Worm (Caenorhabditis elegans) whole organism, L2 larva: Measurements from ENCODE around the gene srxa-1.

Experiments
- C34F6.9 ChIP-seq: fragments of 150-350 bp; optimal IDR thresholded peaks from 2 replicates; lab custom pipeline; 2014; ENCODE audit warnings: missing biosample characterization, missing genetic modification characterization
- F13H6.1 ChIP-seq: sonication (generic microtip); optimal IDR thresholded peaks from 2 replicates; lab custom pipeline; 2016; ENCODE audit warnings: missing genetic modification characterization, missing compliant biosample characterization
- R02D3.7 ChIP-seq: fragments of 150-350 bp; optimal IDR thresholded peaks from 2 replicates; lab custom pipeline; 2014; ENCODE audit warnings: missing biosample characterization, missing genetic modification characterization
- Y55F3AM.14 ChIP-seq: fragments of 200-800 bp; sonication (Bioruptor generic); optimal IDR thresholded peaks from 2 replicates; lab custom pipeline; 2018; ENCODE audit warnings: mild to moderate bottlenecking, missing genetic modification characterization, missing compliant biosample characterization
- alr-1 ChIP-seq: fragments of 150-350 bp; optimal IDR thresholded peaks from 2 replicates; lab custom pipeline; 2014; ENCODE audit warnings: missing biosample characterization, missing genetic modification characterization
- aly-2 ChIP-seq: fragments of 150-350 bp; optimal IDR thresholded peaks from 2 replicates; lab custom pipeline; 2014; ENCODE audit warnings: missing biosample characterization, missing genetic modification characterization
- blmp-1 ChIP-seq: sonication (generic microtip); optimal IDR thresholded peaks from 2 replicates; lab custom pipeline; 2017; ENCODE audit warnings: missing genetic modification characterization, mild to moderate bottlenecking, missing compliant biosample characterization, antibody characterized with exemption, moderate library complexity; ENCODE audit not compliant: insufficient read depth
- ceh-16 ChIP-seq: fragments of 150-350 bp; optimal IDR thresholded peaks from 2 replicates; lab custom pipeline; 2014; ENCODE audit warnings: missing biosample characterization, missing genetic modification characterization
- ceh-82 ChIP-seq: fragments of 150-350 bp; optimal IDR thresholded peaks from 2 replicates; lab custom pipeline; 2014; ENCODE audit warnings: missing biosample characterization, missing genetic modification characterization
- crh-2 ChIP-seq: sonication (generic microtip); optimal IDR thresholded peaks from 2 replicates; lab custom pipeline; 2017; ENCODE audit warnings: missing biosample characterization, missing genetic modification characterization
- dmd-4 ChIP-seq: sonication (generic microtip); optimal IDR thresholded peaks from 2 replicates; lab custom pipeline; 2017; ENCODE audit warnings: missing biosample characterization, missing genetic modification characterization
- egl-27 ChIP-seq: sonication (generic microtip); optimal IDR thresholded peaks from 3 replicates; lab custom pipeline; 2017; ENCODE audit warnings: missing biosample characterization, missing genetic modification reagents, missing genetic modification characterization
- elt-3 ChIP-seq: sonication (generic microtip); optimal IDR thresholded peaks from 2 replicates; lab custom pipeline; 2017; ENCODE audit warnings: missing biosample characterization, missing genetic modification characterization
- fos-1 ChIP-seq: fragments of 150-350 bp; optimal IDR thresholded peaks from 2 replicates; lab custom pipeline; 2014; ENCODE audit warnings: missing biosample characterization, missing genetic modification characterization
- lin-13 ChIP-seq: fragments of 150-350 bp; optimal IDR thresholded peaks from 2 replicates; lab custom pipeline; 2014; ENCODE audit warnings: missing biosample characterization, missing genetic modification reagents, missing genetic modification characterization
- lsy-2 ChIP-seq, 2 experiments: fragments of 150-350 bp in 1 of 2; sonication (generic microtip) in 1 of 2; optimal IDR thresholded peaks; 2 replicates each; lab custom pipeline; 2014 to 2017; ENCODE audit warnings: missing biosample characterization in 2 of 2, missing genetic modification characterization in 2 of 2
- mbf-1 ChIP-seq: sonication (generic microtip); optimal IDR thresholded peaks from 2 replicates; lab custom pipeline; 2017; ENCODE audit warnings: missing biosample characterization, missing genetic modification characterization
- nhr-10 ChIP-seq: sonication (generic microtip); optimal IDR thresholded peaks from 2 replicates; lab custom pipeline; 2017; ENCODE audit warnings: missing biosample characterization, missing genetic modification characterization
- nhr-12 ChIP-seq: fragments of 150-350 bp; optimal IDR thresholded peaks from 2 replicates; lab custom pipeline; 2014; ENCODE audit warnings: missing biosample characterization, missing genetic modification characterization
- nhr-129 ChIP-seq: fragments of 150-350 bp; optimal IDR thresholded peaks from 2 replicates; lab custom pipeline; 2014; ENCODE audit warnings: missing biosample characterization, missing genetic modification characterization
- nhr-21 ChIP-seq: fragments of 150-350 bp; optimal IDR thresholded peaks from 2 replicates; lab custom pipeline; 2014; ENCODE audit warnings: missing biosample characterization, missing genetic modification characterization
- nhr-23 ChIP-seq: fragments of 150-350 bp; optimal IDR thresholded peaks from 2 replicates; lab custom pipeline; 2014; ENCODE audit warnings: missing biosample characterization, missing genetic modification reagents, missing genetic modification characterization
- nhr-237 ChIP-seq: fragments of 150-350 bp; optimal IDR thresholded peaks from 2 replicates; lab custom pipeline; 2014; ENCODE audit warnings: missing biosample characterization, missing genetic modification characterization
- nhr-25 ChIP-seq: fragments of 150-350 bp; sonication (generic microtip); optimal IDR thresholded peaks from 3 replicates; lab custom pipeline; 2014; ENCODE audit warnings: missing biosample characterization, missing genetic modification characterization
- nhr-6 ChIP-seq: fragments of 150-350 bp; optimal IDR thresholded peaks from 2 replicates; lab custom pipeline; 2014; ENCODE audit warnings: missing biosample characterization, missing genetic modification characterization
- nhr-77 ChIP-seq: fragments of 150-350 bp; optimal IDR thresholded peaks from 2 replicates; lab custom pipeline; 2014; ENCODE audit warnings: missing biosample characterization, missing genetic modification characterization
- peb-1 ChIP-seq: fragments of 150-350 bp; optimal IDR thresholded peaks from 2 replicates; lab custom pipeline; 2014; ENCODE audit warnings: missing biosample characterization, missing genetic modification characterization
- sem-4 ChIP-seq: fragments of 150-350 bp; optimal IDR thresholded peaks from 2 replicates; lab custom pipeline; 2014; ENCODE audit warnings: missing biosample characterization, missing genetic modification reagents, missing genetic modification characterization
- skn-1 ChIP-seq: sonication (generic microtip); optimal IDR thresholded peaks from 2 replicates; lab custom pipeline; 2017; ENCODE audit warnings: missing biosample characterization, missing genetic modification characterization
- sma-9 ChIP-seq, 2 experiments: fragments of 150-350 bp in 1 of 2; sonication (generic microtip) in 1 of 2; optimal IDR thresholded peaks; 2 replicates each; lab custom pipeline; 2014 to 2016; ENCODE audit warnings: missing genetic modification characterization in 2 of 2, mild to moderate bottlenecking in 1 of 2, missing biosample characterization in 1 of 2, missing compliant biosample characterization in 1 of 2, missing genetic modification reagents in 1 of 2, moderate library complexity in 1 of 2
- snpc-4 ChIP-seq: fragments of 150-350 bp; optimal IDR thresholded peaks from 2 replicates; lab custom pipeline; 2014; ENCODE audit warnings: missing biosample characterization, missing genetic modification characterization
- unc-39 ChIP-seq: fragments of 150-350 bp; optimal IDR thresholded peaks from 2 replicates; lab custom pipeline; 2014; ENCODE audit warnings: missing biosample characterization, missing genetic modification characterization
- unc-55 ChIP-seq: fragments of 150-350 bp; sonication (generic microtip); optimal IDR thresholded peaks from 3 replicates; lab custom pipeline; 2014; ENCODE audit warnings: missing biosample characterization, missing genetic modification reagents, missing genetic modification characterization
- zag-1 ChIP-seq: fragments of 150-350 bp; optimal IDR thresholded peaks from 2 replicates; lab custom pipeline; 2014; ENCODE audit warnings: missing biosample characterization, missing genetic modification characterization
- ztf-11 ChIP-seq: sonication (generic microtip); optimal IDR thresholded peaks from 2 replicates; lab custom pipeline; 2017; ENCODE audit warnings: missing biosample characterization, missing genetic modification characterization
- ztf-4 ChIP-seq: fragments of 150-350 bp; optimal IDR thresholded peaks from 2 replicates; lab custom pipeline; 2014; ENCODE audit warnings: missing biosample characterization, missing genetic modification characterization

The srxa-1 gene

DNA sequence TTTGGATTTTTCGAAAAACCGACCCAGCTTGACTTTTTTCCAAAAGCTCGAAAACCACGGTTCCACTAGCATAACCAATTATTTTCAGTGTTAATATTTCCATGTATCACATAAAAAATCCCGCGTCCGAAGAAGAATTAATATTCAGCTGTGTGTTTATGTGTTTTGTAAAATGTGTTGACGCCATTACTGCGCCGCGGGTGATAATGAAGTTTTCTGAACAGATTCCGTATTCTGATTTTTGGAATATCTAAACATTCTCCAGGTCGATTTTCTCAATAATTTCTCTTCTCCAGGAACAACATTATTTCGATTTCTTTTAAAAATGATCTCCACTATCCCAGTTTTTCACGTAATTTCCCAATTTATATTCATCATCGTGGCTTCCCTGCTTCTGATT lies 2.8 kb downstream of the srxa-1 start, which contains the start of gene srxa-6:
srxa-6 (plus strand) TSS at position 301 of the 400 bp plus-strand sequence.
- TF ChIP-seq lsy-2 (tag; optimal IDR thresholded peaks at IDR 0.05; lab: Kevin White, UChicago), result no peak
- TF ChIP-seq blmp-1 (tag; lab: Kevin White, UChicago), result no peak
- no peak for TF ChIP-seq nhr-12 (tag; lab: Kevin White, UChicago)
- no peak for TF ChIP-seq sma-9 (GFP tag; optimal IDR thresholded peaks at IDR 0.05; lab: Kevin White, UChicago)
- no peak for TF ChIP-seq sma-9 (tag; optimal IDR thresholded peaks at IDR 0.05; lab: Kevin White, UChicago)
- no peak for TF ChIP-seq nhr-23 (tag; lab: Kevin White, UChicago)
- no peak for TF ChIP-seq fos-1 (tag; lab: Kevin White, UChicago)
- TF ChIP-seq zag-1 (tag; lab: Kevin White, UChicago), result no peak
- TF ChIP-seq C34F6.9, result no peak
- TF ChIP-seq dmd-4 (tag; lab: Kevin White, UChicago), result no peak
- no peak for TF ChIP-seq nhr-77 (tag; lab: Kevin White, UChicago)
- TF ChIP-seq crh-2 (tag; lab: Kevin White, UChicago), result no peak
- no peak for TF ChIP-seq nhr-129 (tag; lab: Kevin White, UChicago)
- TF ChIP-seq aly-2 (tag; lab: Kevin White, UChicago), result no peak
- no peak for TF ChIP-seq alr-1 (tag; lab: Kevin White, UChicago)
- TF ChIP-seq ceh-16 (tag; lab: Kevin White, UChicago), result no peak
- TF ChIP-seq snpc-4 (tag; lab: Kevin White, UChicago), result no peak
- TF ChIP-seq ceh-82 (tag; lab: Kevin White, UChicago), result no peak
- TF ChIP-seq unc-55 (GFP tag; lab: Kevin White, UChicago), result no peak
- no peak for TF ChIP-seq nhr-6

DNA sequence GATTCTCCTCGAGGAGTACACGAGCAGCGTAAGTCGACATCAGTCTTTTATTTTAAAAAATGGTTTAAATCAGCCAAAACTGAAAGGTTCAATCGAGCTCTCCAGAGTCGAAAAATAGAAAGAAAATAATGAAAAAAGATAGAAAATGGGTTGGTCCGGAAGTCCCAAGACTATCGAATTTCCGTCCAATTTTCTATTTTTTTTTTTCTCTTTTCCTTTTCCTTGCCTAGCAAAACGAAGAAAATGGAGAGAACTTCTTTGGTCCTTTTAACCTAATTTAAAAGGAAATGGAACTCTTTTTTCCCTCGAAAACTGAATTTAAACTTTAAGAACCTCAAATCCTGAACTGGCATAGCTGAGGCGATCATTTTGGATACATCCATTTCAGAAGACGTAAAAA lies 7.5 kb downstream of the srxa-1 start:
- TF ChIP-seq F13H6.1 (tag; lab: Kevin White, UChicago) (peak; percentile 25), C34F6.9 (peak; percentile 13), nhr-21 (no peak)

DNA sequence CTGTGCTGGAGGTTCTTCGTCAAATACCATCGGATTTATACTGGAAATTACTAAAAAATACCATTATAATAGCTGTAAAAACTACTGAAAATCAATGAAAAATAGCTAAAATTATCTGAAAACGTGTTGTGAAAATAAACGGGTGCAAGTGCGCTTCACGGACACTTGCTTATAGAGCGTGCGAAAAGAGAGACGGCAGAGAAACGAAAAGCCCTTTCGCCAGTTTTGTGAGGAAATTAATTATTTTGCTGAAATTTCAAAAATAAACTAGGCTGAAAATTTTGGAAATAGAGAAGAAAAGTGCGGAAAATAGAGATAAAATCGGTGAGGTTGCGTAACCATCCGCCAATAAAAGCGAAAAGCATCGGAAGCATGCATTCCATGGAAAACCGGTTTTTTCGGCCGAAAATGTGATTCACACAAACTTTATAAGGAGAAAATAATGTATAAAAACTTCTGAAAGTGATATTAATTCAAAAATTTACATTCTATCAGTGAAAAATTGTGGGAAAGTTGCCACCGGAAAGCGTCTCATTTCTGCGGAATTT lies 12.5 kb downstream of the srxa-1 start, which contains the start of gene dnj-25:
dnj-25 (minus strand) TSS at position 57 of the 548 bp plus-strand sequence.
- TF ChIP-seq fos-1 (tag; lab: Kevin White, UChicago) (no peak), skn-1 (tag; lab: Kevin White, UChicago) (no peak), ztf-11 (no peak), nhr-25 (tag; lab: Kevin White, UChicago) (no peak), unc-39 (tag; lab: Kevin White, UChicago) (no peak), lin-13 (GFP tag; lab: Kevin White, UChicago) (peak; percentile 30), blmp-1 (tag; lab: Kevin White, UChicago) (no peak), ceh-16 (tag; lab: Kevin White, UChicago) (no peak), snpc-4 (tag; lab: Kevin White, UChicago) (no peak), nhr-10 (tag; lab: Kevin White, UChicago) (no peak), unc-55 (GFP tag; lab: Kevin White, UChicago) (peak; percentile 54), lsy-2 (tag; optimal IDR thresholded peaks at IDR 0.05; lab: Kevin White, UChicago) (peak in 1 of 2 experiments; percentile 47), peb-1 (no peak), sma-9 (GFP tag; optimal IDR thresholded peaks at IDR 0.05; lab: Kevin White, UChicago) (no peak), sma-9 (tag; optimal IDR thresholded peaks at IDR 0.05; lab: Kevin White, UChicago) (no peak), R02D3.7 (tag; lab: Kevin White, UChicago) (no peak), nhr-77 (tag; lab: Kevin White, UChicago) (no peak), Y55F3AM.14 (GFP tag; lab: Kevin White, UChicago) (no peak), elt-3 (tag; lab: Kevin White, UChicago) (no peak), sem-4 (tag; lab: Kevin White, UChicago) (no peak), C34F6.9 (peak; percentile 46), nhr-129 (tag; lab: Kevin White, UChicago) (peak; percentile 10), ceh-82 (tag; lab: Kevin White, UChicago) (no peak), ztf-4 (tag; lab: Kevin White, UChicago) (no peak), egl-27 (tag; lab: Kevin White, UChicago) (no peak), dmd-4 (tag; lab: Kevin White, UChicago) (no peak), nhr-237 (tag; lab: Kevin White, UChicago) (no peak), nhr-6 (no peak), nhr-21 (no peak)

DNA sequence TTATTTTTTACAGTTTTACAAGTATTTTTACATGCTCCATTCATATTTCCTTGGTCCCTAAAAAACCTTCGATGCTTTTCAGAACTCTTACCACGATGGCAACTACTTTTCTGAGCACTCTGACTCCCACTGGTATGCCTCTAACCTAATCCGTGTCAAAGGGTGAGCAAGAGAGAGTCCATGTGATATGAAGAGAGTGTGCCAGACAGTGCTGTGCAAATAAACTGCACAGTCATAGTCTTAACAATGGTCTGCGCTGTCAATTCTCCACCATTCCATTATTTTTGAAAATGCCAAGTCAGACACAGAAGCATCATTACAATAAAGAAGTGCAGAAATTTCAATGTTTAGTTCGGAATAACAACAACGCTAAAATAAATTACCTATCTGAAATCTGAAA lies 13.4 kb downstream of the srxa-1 start:
- TF ChIP-seq mbf-1 (no peak), ztf-11 (no peak), F13H6.1 (tag; lab: Kevin White, UChicago) (peak; percentile 26)
